Worm (Caenorhabditis elegans) whole organism, young adult: ENCODE results near the gene srh-16.

ENCODE experiments used
- B0019.2 ChIP-seq: fragments of 200-800 bp; sonication (Bioruptor generic); conservative IDR thresholded peaks from 2 replicates; pipeline ENCODE4 v1.3.6; 2022; ENCODE audit warnings: missing genetic modification reagents, missing genetic modification characterization, missing compliant biosample characterization
- F49E8.2 ChIP-seq: sonication (generic microtip); optimal IDR thresholded peaks from 3 replicates; lab custom pipeline; 2017; ENCODE audit warnings: missing genetic modification characterization, mild to moderate bottlenecking, missing compliant biosample characterization, antibody characterized with exemption, moderate library complexity; ENCODE audit not compliant: insufficient read depth
- ZK185.1 ChIP-seq: sonication (generic microtip); optimal IDR thresholded peaks from 2 replicates; lab custom pipeline; 2016; ENCODE audit warnings: mild to moderate bottlenecking, missing genetic modification characterization, missing compliant biosample characterization; ENCODE audit not compliant: poor library complexity, severe bottlenecking
- ama-1 ChIP-seq, 3 experiments: fragments of 150-350 bp in 1 of 3; sonication (generic microtip) in 2 of 3; optimal IDR thresholded peaks; 2 replicates each; lab custom pipeline; 2014 to 2018; ENCODE audit warnings: missing biosample characterization in 2 of 3, missing genetic modification characterization in 2 of 3, missing genetic modification reagents in 2 of 3
- dpl-1 ChIP-seq: fragments of 150-350 bp; optimal IDR thresholded peaks from 2 replicates; lab custom pipeline; 2014; ENCODE audit warnings: missing biosample characterization, missing genetic modification reagents, missing genetic modification characterization
- hmg-1.2 ChIP-seq: fragments of 200-800 bp; sonication (Bioruptor generic); IDR thresholded peaks from 2 replicates; pipeline ENCODE4 v1.3.6; 2022; ENCODE audit warnings: missing genetic modification reagents, missing genetic modification characterization, missing compliant biosample characterization
- let-526 ChIP-seq: fragments of 200-800 bp; sonication (Bioruptor generic); IDR thresholded peaks from 2 replicates; pipeline ENCODE4 v1.3.6; 2022; ENCODE audit warnings: missing genetic modification reagents, missing genetic modification characterization, missing compliant biosample characterization
- lin-54 ChIP-seq: fragments of 200-800 bp; sonication (Bioruptor generic); optimal IDR thresholded peaks from 2 replicates; lab custom pipeline; 2018; ENCODE audit warnings: mild to moderate bottlenecking, missing genetic modification characterization, missing compliant biosample characterization
- lsy-27 ChIP-seq: sonication (generic microtip); optimal IDR thresholded peaks from 2 replicates; lab custom pipeline; 2017; ENCODE audit warnings: missing genetic modification characterization, mild to moderate bottlenecking, missing compliant biosample characterization, antibody characterized with exemption, missing genotype, borderline replicate concordance; ENCODE audit not compliant: insufficient read depth
- nhr-179 ChIP-seq: sonication (generic microtip); optimal IDR thresholded peaks from 2 replicates; lab custom pipeline; 2016; ENCODE audit warnings: mild to moderate bottlenecking, missing genetic modification characterization, missing compliant biosample characterization
- pha-4 ChIP-seq: fragments of 150-350 bp; sonication (generic microtip); optimal IDR thresholded peaks from 2 replicates; lab custom pipeline; 2014; ENCODE audit warnings: missing biosample characterization, missing genetic modification reagents, missing genetic modification characterization

- TF ChIP-seq dpl-1 (GFP tag; lab: Kevin White, UChicago) (no peak), let-526 (GFP tag; lab: Robert Waterston, UW) (no peak), nhr-179 (tag; lab: Kevin White, UChicago) (no peak), lsy-27 (tag; lab: Kevin White, UChicago) (no peak), hmg-1.2 (no peak), pha-4 (no peak), F49E8.2 (tag; lab: Kevin White, UChicago) (no peak), lin-54 (no peak), ama-1 (optimal IDR thresholded peaks at IDR 0.05; lab: Kevin White, UChicago) (no peak), ama-1 (GFP tag; optimal IDR thresholded peaks at IDR 0.05; lab: Kevin White, UChicago) (no peak), B0019.2 (no peak), ZK185.1 (tag; lab: Kevin White, UChicago) (no peak)
These were observed 40.6 kb upstream of the srh-16 start, which contains the start of gene T04H1.5 for ce11 chrV:12251041-12251440.
